Worm (Caenorhabditis elegans): Measurements from ENCODE around the gene ges-1.

- TF ChIP-seq mml-1 (tag; optimal IDR thresholded peaks at IDR 0.05): no peak
- no peak for TF ChIP-seq lin-39 (tag; optimal IDR thresholded peaks at IDR 0.05)
- no peak for TF ChIP-seq ceh-16 (tag; optimal IDR thresholded peaks at IDR 0.05)
- no peak for TF ChIP-seq unc-62 (GFP tag; optimal IDR thresholded peaks at IDR 0.05)
- TF ChIP-seq hmg-11 (tag; optimal IDR thresholded peaks at IDR 0.05): no peak
- no peak for TF ChIP-seq tbx-2 (tag; optimal IDR thresholded peaks at IDR 0.05)
- no peak for TF ChIP-seq egl-27 (tag; optimal IDR thresholded peaks at IDR 0.05)
- TF ChIP-seq snpc-4 (tag; optimal IDR thresholded peaks at IDR 0.05): no peak
- TF ChIP-seq ztf-4 (tag; optimal IDR thresholded peaks at IDR 0.05): no peak
- no peak for TF ChIP-seq ama-1 (optimal IDR thresholded peaks at IDR 0.05)
- no peak for TF ChIP-seq lin-15B (tag; optimal IDR thresholded peaks at IDR 0.05)
These were observed 15.8 kb upstream of the ges-1 start, which contains the start of gene cnc-3 for ce11 chrV:1447724-1448123.
